Fruit fly (Drosophila melanogaster) whole organism: ENCODE data around the gene CG33229.
A peak's percentile ranks its signal among the peaks of the same experiment; 100 is the strongest.

Experiments used
- CG8478 ChIP-seq: fragments of >200 bp; optimal IDR thresholded peaks from 2 replicates; lab custom pipeline; 2018; ENCODE audit warnings: inconsistent platforms
- Dll ChIP-seq: fragments of >200 bp; optimal IDR thresholded peaks from 2 replicates; lab custom pipeline; 2017
- EcR ChIP-seq, 2 experiments: fragments of >200 bp; optimal IDR thresholded peaks; 2 replicates each; lab custom pipeline; 2017; ENCODE audit warnings: missing biosample characterization in 2 of 2, missing genetic modification characterization in 2 of 2, missing genetic modification reagents in 2 of 2
- pan ChIP-seq: fragments of >200 bp; optimal IDR thresholded peaks from 2 replicates; lab custom pipeline; 2017
- psq ChIP-seq: fragments of >200 bp; optimal IDR thresholded peaks from 2 replicates; lab custom pipeline; 2017
- usp ChIP-seq: fragments of >200 bp; optimal IDR thresholded peaks from 2 replicates; lab custom pipeline; 2017; ENCODE audit warnings: missing biosample characterization, missing genetic modification characterization, mixed read lengths

The CG33229 gene

DNA sequence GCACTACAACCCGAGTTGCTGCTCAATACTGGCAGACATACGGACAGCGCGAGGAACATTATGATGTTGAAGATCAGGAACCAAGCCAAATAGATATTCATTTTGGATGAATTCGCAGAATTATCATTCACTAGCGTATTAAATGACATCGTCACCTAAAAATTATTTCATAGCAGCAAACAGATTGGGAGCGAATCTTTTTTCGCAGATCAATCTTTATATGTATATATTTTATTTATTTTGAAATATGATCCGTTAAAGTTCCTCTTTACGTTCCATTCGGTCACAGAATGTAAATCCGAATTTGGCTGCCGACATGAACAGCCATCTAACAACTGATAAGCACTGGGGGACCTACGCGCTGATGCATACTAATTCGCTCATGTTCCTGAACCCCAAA is 42.2 kb downstream of the CG33229 start, which contains the start of gene CG34263:
Gene CG34263, minus strand, starts transcription at position 101 of the 400 bp plus-strand sequence.
- TF ChIP-seq pan: no peak
- no peak for TF ChIP-seq EcR (GFP tag; optimal IDR thresholded peaks at IDR 0.05; lab: Kevin White, UChicago)
- TF ChIP-seq CG8478 (lab: Kevin White, UChicago): no peak
- no peak for TF ChIP-seq Dll (lab: Kevin White, UChicago)
- TF ChIP-seq psq (lab: Kevin White, UChicago): no peak
- TF ChIP-seq usp (GFP tag; lab: Kevin White, UChicago): no peak

DNA sequence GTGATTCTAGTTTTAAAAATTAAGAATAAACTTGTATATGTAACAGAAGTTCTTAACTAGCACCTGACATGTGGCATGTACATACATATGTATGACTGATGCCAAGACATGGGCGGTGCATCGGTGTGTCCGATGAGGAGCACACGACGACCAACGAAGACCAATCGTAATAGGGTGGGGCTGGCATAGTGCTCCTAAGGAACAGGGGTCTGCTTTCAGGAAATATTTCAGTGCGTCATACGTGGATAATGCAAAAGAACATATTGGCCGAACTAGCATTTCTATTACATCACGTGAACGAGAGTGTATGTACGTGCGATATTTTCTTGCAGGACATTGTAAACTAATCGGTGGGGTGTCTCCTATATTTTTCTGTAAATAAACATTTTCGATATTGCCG is 43.4 kb downstream of the CG33229 start, which contains the start of gene miple1:
Gene miple1, plus strand, starts transcription at position 217 of the 400 bp plus-strand sequence.
- TF ChIP-seq Dll (lab: Kevin White, UChicago): no peak
- no peak for TF ChIP-seq psq (lab: Kevin White, UChicago)
- TF ChIP-seq EcR (GFP tag; optimal IDR thresholded peaks at IDR 0.05; lab: Kevin White, UChicago): no peak
- TF ChIP-seq pan: no peak
- no peak for TF ChIP-seq CG8478 (lab: Kevin White, UChicago)
- no peak for TF ChIP-seq usp (GFP tag; lab: Kevin White, UChicago)

DNA sequence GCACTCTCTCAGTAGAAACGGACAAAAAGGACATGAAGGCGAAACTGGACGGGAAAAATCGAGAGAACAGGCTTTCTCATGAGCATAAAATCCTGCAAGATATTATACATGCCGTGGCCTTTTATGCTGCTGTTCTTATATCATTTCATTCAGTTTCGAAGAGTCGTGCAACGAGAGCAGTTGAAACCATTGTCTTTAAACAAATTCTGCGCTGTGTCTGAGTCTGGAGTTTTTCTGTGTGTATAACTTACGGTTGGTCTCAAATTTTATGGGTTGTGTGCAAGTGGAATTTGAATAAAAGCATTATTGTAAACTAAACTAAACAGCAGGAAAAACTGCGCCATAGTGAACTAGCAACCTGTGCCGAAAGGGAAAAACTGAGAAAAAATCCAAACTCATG is 44.0 kb downstream of the CG33229 start:
- TF ChIP-seq usp (GFP tag; lab: Kevin White, UChicago) (no peak), EcR (GFP tag; optimal IDR thresholded peaks at IDR 0.05; lab: Kevin White, UChicago) (no peak), psq (lab: Kevin White, UChicago) (no peak), CG8478 (lab: Kevin White, UChicago) (no peak), pan (no peak), Dll (lab: Kevin White, UChicago) (no peak)

DNA sequence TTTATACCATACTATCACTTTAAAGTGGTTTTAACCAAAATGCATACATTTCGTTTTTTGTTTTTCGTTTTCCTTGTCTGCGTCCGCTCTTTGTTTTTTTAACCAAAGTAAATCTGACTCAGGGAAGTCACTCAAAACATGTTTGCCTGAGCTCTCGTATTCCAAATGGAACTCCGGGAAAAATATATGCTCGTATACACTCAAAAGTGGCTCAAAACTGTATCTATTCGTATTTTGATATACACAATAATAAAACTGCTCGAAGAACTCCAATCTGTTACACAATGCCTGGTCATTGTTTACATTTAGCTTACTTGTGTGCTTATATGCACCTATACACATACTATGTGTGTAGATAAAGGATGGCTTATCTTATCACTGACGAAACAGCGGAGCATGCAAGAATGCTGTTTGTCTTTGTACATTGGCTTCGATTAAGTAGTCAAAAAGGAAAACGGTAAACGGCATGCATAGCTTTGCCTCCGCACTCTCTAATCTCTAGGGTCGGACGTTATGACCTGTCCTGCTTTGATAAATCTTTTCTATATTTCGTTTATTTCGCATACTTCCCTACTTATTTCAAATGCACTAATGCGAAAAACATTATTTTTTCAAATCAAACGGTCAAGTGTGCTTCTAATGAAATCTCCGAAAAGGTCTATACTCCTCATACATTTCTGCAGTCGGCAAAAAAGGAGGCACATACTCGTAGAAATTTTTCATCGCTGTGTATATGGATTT is 47.3 kb downstream of the CG33229 start, which contains the start of gene miple2:
Gene miple2, plus strand, starts transcription at position 441 of the 741 bp plus-strand sequence.
- TF ChIP-seq Dll (lab: Kevin White, UChicago): no peak
- TF ChIP-seq CG8478 (lab: Kevin White, UChicago): no peak
- no peak for TF ChIP-seq pan
- TF ChIP-seq usp (GFP tag; lab: Kevin White, UChicago): no peak
- TF ChIP-seq psq (lab: Kevin White, UChicago): no peak
- TF ChIP-seq EcR (GFP tag; optimal IDR thresholded peaks at IDR 0.05; lab: Kevin White, UChicago): no peak

DNA sequence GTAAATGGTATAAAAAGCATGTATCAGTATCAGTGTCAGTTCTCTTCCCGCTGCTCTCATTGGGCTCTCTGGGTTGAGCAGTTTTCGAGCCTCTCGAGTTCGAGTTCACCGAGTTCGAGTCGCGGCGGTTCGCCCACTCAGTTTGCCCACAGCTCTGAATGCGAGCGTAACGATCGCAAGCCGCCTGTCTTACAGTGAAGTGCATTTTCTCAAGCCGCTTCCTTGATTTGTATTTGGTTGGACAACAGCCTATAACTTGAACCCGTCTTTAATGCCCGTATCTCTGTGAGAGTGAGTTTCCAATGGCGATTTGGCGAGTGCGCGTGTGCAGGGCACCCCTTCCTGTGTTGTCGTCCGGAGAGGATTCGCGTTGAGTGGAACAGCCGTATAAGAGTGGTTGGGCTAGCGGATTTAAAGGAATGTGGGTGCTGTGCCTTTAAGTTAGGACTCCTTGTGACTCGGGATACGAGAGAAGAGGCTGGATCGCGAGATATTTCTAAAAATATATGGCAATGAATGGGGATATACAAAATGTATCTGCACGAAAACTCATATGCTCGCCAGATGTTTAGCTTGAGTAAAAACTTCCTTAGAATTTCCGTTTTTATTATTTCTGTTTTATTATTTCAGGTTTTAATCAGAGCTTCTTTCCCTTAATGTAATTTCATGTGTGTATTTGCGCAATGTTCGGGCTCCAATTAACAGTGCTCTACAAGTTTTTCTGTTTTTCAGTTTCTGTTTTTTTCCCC is 48.0 kb downstream of the CG33229 start:
- peak in 1 of 2 experiments; percentile 41 for TF ChIP-seq EcR (GFP tag; optimal IDR thresholded peaks at IDR 0.05; lab: Kevin White, UChicago)
- no peak for TF ChIP-seq CG8478 (lab: Kevin White, UChicago)

DNA sequence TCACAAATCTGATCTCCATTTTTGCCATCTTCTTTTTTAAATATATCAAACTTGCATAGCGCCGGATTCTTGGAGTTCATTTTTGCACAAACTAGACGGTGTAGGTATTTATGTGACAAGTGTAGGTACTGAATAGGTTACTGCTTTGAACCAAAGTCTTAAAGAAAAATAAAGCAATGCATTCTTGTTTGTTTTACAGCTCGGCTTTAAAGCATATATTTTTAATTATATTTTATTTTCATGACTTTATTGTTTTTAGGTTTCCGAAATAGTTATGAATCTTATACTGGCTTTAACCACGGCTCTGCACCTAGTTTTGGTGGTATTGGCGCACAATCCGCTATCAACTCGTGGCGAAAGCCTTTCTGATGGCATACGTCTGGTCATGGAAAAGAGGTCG is 49.6 kb downstream of the CG33229 start, which contains the start of gene CG32845:
Gene CG32845, minus strand, starts transcription at position 101 of the 400 bp plus-strand sequence.
- TF ChIP-seq Dll (lab: Kevin White, UChicago) (no peak), CG8478 (lab: Kevin White, UChicago) (no peak), EcR (GFP tag; optimal IDR thresholded peaks at IDR 0.05; lab: Kevin White, UChicago) (no peak)

DNA sequence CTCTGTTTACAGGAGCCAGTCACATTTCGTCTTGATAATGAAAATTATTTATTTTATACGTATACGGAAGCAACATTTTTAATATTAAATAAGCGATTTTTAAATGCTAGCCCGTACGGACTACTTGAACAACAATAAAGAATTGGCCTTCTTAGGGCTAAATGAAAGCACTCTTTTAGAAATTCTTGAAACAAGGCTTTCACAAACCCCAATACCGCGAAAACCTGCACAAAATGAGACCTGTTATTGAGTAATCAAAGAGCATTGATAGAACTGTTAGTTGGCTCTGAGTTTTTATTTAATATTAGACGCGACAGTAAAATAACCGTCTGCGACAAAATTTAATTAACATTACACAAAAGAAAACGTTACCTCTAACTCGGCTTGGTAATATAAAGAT is 51.2 kb downstream of the CG33229 start, which contains the start of gene ttm2:
Gene ttm2, plus strand, starts transcription at position 301 of the 400 bp plus-strand sequence.
- TF ChIP-seq CG8478 (lab: Kevin White, UChicago): no peak
- no peak for TF ChIP-seq pan
- TF ChIP-seq usp (GFP tag; lab: Kevin White, UChicago): no peak
- TF ChIP-seq psq (lab: Kevin White, UChicago): no peak
- no peak for TF ChIP-seq EcR (GFP tag; optimal IDR thresholded peaks at IDR 0.05; lab: Kevin White, UChicago)
- TF ChIP-seq Dll (lab: Kevin White, UChicago): no peak
